Worm (Caenorhabditis elegans) whole organism, L4 larva: ENCODE data around the gene fbxb-52.

ENCODE experiments used
- D1046.2 ChIP-seq: fragments of 200-800 bp; sonication (Bioruptor generic); IDR thresholded peaks from 2 replicates; pipeline ENCODE4 v1.3.6; 2022; ENCODE audit warnings: missing genetic modification characterization, missing compliant biosample characterization
- F10B5.3 ChIP-seq: sonication (generic microtip); optimal IDR thresholded peaks from 2 replicates; lab custom pipeline; 2016; ENCODE audit warnings: mild to moderate bottlenecking, missing genetic modification characterization, missing compliant biosample characterization
- F26F4.8 ChIP-seq: fragments of 200-800 bp; sonication (Bioruptor generic); conservative IDR thresholded peaks from 2 replicates; pipeline ENCODE4 v1.3.6; 2022; ENCODE audit warnings: missing genetic modification characterization, missing compliant biosample characterization
- F44E2.7 ChIP-seq: fragments of 200-800 bp; sonication (Bioruptor generic); IDR thresholded peaks from 2 replicates; pipeline ENCODE4 v2.1.2; 2022; ENCODE audit warnings: missing genetic modification characterization, missing compliant biosample characterization
- F49E8.2 ChIP-seq: sonication (generic microtip); optimal IDR thresholded peaks from 2 replicates; lab custom pipeline; 2016; ENCODE audit warnings: missing compliant biosample characterization, mild to moderate bottlenecking, missing genetic modification characterization, borderline replicate concordance
- R02D3.7 ChIP-seq: fragments of 150-350 bp; sonication (generic microtip); optimal IDR thresholded peaks from 3 replicates; lab custom pipeline; 2014; ENCODE audit warnings: missing biosample characterization, missing genetic modification characterization
- T26A8.4 ChIP-seq: fragments of 200-800 bp; sonication (Bioruptor generic); IDR thresholded peaks from 2 replicates; pipeline ENCODE4 v1.3.6; 2022; ENCODE audit warnings: missing genetic modification characterization, missing compliant biosample characterization
- Y105C5A.15 ChIP-seq: fragments of 200-800 bp; sonication (Bioruptor generic); IDR thresholded peaks from 2 replicates; pipeline ENCODE4 v1.3.6; 2022; ENCODE audit warnings: missing genetic modification characterization, missing compliant biosample characterization
- Y5F2A.4 ChIP-seq: fragments of 200-800 bp; sonication (Bioruptor generic); optimal IDR thresholded peaks from 2 replicates; lab custom pipeline; 2018; ENCODE audit warnings: mild to moderate bottlenecking, missing genetic modification characterization, missing compliant biosample characterization
- Y75B8A.6 ChIP-seq: fragments of 200-800 bp; sonication (Bioruptor generic); IDR thresholded peaks from 2 replicates; pipeline ENCODE4 v1.3.6; 2022; ENCODE audit warnings: missing genetic modification reagents, missing genetic modification characterization, missing compliant biosample characterization
- ZK546.5 ChIP-seq, 2 experiments: sonication (generic microtip); optimal IDR thresholded peaks; 2 replicates each; lab custom pipeline; 2017; ENCODE audit warnings: missing biosample characterization in 2 of 2, missing genetic modification characterization in 2 of 2
- ama-1 ChIP-seq: fragments of 150-350 bp; optimal IDR thresholded peaks from 2 replicates; lab custom pipeline; 2014; ENCODE audit warnings: inconsistent platforms, mixed read lengths
- ceh-44 ChIP-seq: fragments of 200-800 bp; sonication (Bioruptor generic); IDR thresholded peaks from 2 replicates; pipeline ENCODE4 v1.3.6; 2022; ENCODE audit warnings: missing genetic modification reagents, missing genetic modification characterization, missing compliant biosample characterization
- ceh-82 ChIP-seq: sonication (generic microtip); optimal IDR thresholded peaks from 2 replicates; lab custom pipeline; 2017; ENCODE audit warnings: missing biosample characterization, missing genetic modification characterization
- ces-1 ChIP-seq: fragments of 150-350 bp; sonication (generic microtip); optimal IDR thresholded peaks from 4 replicates; lab custom pipeline; 2014; ENCODE audit warnings: missing biosample characterization, missing genetic modification reagents, missing genetic modification characterization
- cey-2 ChIP-seq: sonication (generic microtip); optimal IDR thresholded peaks from 3 replicates; lab custom pipeline; 2017; ENCODE audit warnings: missing genetic modification characterization, mild to moderate bottlenecking, missing compliant biosample characterization, antibody characterized with exemption, borderline replicate concordance; ENCODE audit not compliant: insufficient read depth
- ctbp-1 ChIP-seq: fragments of 200-800 bp; sonication (Bioruptor generic); IDR thresholded peaks from 2 replicates; pipeline ENCODE4 v1.3.6; 2022; ENCODE audit warnings: missing genetic modification reagents, missing genetic modification characterization, missing compliant biosample characterization
- egl-27 ChIP-seq: sonication (generic microtip); optimal IDR thresholded peaks from 3 replicates; lab custom pipeline; 2017; ENCODE audit warnings: missing biosample characterization, missing genetic modification reagents, missing genetic modification characterization
- gei-8 ChIP-seq: fragments of 200-800 bp; sonication (Bioruptor generic); optimal IDR thresholded peaks from 2 replicates; lab custom pipeline; 2018; ENCODE audit warnings: mild to moderate bottlenecking, missing genetic modification characterization, missing compliant biosample characterization
- hif-1 ChIP-seq, 2 experiments: sonication (generic microtip); optimal IDR thresholded peaks; 2 replicates each; lab custom pipeline; 2016 to 2017; ENCODE audit warnings: missing compliant biosample characterization in 2 of 2, missing genetic modification characterization in 2 of 2, missing genetic modification reagents in 2 of 2, missing genotype in 2 of 2, mild to moderate bottlenecking in 1 of 2
- hlh-11 ChIP-seq: fragments of 200-800 bp; sonication (Bioruptor generic); optimal IDR thresholded peaks from 2 replicates; lab custom pipeline; 2018; ENCODE audit warnings: mild to moderate bottlenecking, missing genetic modification characterization, missing compliant biosample characterization
- hlh-30 ChIP-seq: sonication (generic microtip); optimal IDR thresholded peaks from 2 replicates; lab custom pipeline; 2017; ENCODE audit warnings: antibody characterized with exemption, mild to moderate bottlenecking, missing genetic modification characterization, missing compliant biosample characterization; ENCODE audit not compliant: insufficient read depth
- jun-1 ChIP-seq: fragments of 150-350 bp; optimal IDR thresholded peaks from 2 replicates; lab custom pipeline; 2014; ENCODE audit warnings: missing biosample characterization, missing genetic modification reagents, missing genetic modification characterization
- lin-15B ChIP-seq: fragments of 150-350 bp; sonication (generic microtip); optimal IDR thresholded peaks from 3 replicates; lab custom pipeline; 2014; ENCODE audit warnings: missing biosample characterization, missing genetic modification characterization
- lin-38 ChIP-seq: fragments of 200-800 bp; sonication (Bioruptor generic); IDR thresholded peaks from 2 replicates; pipeline ENCODE4 v1.3.6; 2022; ENCODE audit warnings: missing genetic modification reagents, missing genetic modification characterization, missing compliant biosample characterization
- madf-5 ChIP-seq, 2 experiments: fragments of 200-800 bp; sonication (Bioruptor generic); IDR thresholded peaks; 2 replicates each; pipeline ENCODE4 v1.3.6; 2022; ENCODE audit warnings: missing compliant biosample characterization in 2 of 2, missing genetic modification characterization in 2 of 2
- madf-9 ChIP-seq: fragments of 200-800 bp; sonication (Bioruptor generic); conservative IDR thresholded peaks from 2 replicates; pipeline ENCODE4 v1.3.6; 2022; ENCODE audit warnings: missing genetic modification reagents, missing genetic modification characterization, missing compliant biosample characterization
- mdl-1 ChIP-seq, 2 experiments: fragments of 150-350 bp in 1 of 2; sonication (generic microtip) in 1 of 2; optimal IDR thresholded peaks; 2 replicates each; lab custom pipeline; 2014 to 2017; ENCODE audit warnings: missing biosample characterization in 2 of 2, missing genetic modification characterization in 2 of 2
- mxl-2 ChIP-seq: fragments of 200-800 bp; sonication (Bioruptor generic); conservative IDR thresholded peaks from 2 replicates; pipeline ENCODE4 v1.3.6; 2022; ENCODE audit warnings: missing genetic modification reagents, missing genetic modification characterization, missing compliant biosample characterization
- nhr-10 ChIP-seq: fragments of 150-350 bp; optimal IDR thresholded peaks from 2 replicates; lab custom pipeline; 2014; ENCODE audit warnings: missing biosample characterization, missing genetic modification characterization
- nhr-11 ChIP-seq: fragments of 150-350 bp; optimal IDR thresholded peaks from 2 replicates; lab custom pipeline; 2014; ENCODE audit warnings: missing biosample characterization, missing genetic modification characterization
- nhr-237 ChIP-seq: sonication (generic microtip); optimal IDR thresholded peaks from 2 replicates; lab custom pipeline; 2017; ENCODE audit warnings: missing biosample characterization, missing genetic modification characterization
- nhr-25 ChIP-seq: sonication (generic microtip); optimal IDR thresholded peaks from 2 replicates; lab custom pipeline; 2017; ENCODE audit warnings: missing genetic modification characterization, mild to moderate bottlenecking, missing compliant biosample characterization, antibody characterized with exemption, moderate library complexity, borderline replicate concordance; ENCODE audit not compliant: insufficient read depth
- nhr-28 ChIP-seq: fragments of 150-350 bp; optimal IDR thresholded peaks from 2 replicates; lab custom pipeline; 2014; ENCODE audit warnings: missing biosample characterization, missing genetic modification characterization
- nhr-48 ChIP-seq: sonication (generic microtip); optimal IDR thresholded peaks from 2 replicates; lab custom pipeline; 2016; ENCODE audit warnings: mild to moderate bottlenecking, missing genetic modification characterization, missing compliant biosample characterization
- nhr-76 ChIP-seq: fragments of 150-350 bp; optimal IDR thresholded peaks from 2 replicates; lab custom pipeline; 2014; ENCODE audit warnings: missing biosample characterization, missing genetic modification characterization
- pqm-1 ChIP-seq: sonication (generic microtip); optimal IDR thresholded peaks from 2 replicates; lab custom pipeline; 2017; ENCODE audit warnings: missing biosample characterization, missing genetic modification characterization
- saeg-2 ChIP-seq: fragments of 200-800 bp; sonication (Bioruptor generic); IDR thresholded peaks from 2 replicates; pipeline ENCODE4 v1.3.6; 2022; ENCODE audit warnings: missing genetic modification reagents, missing genetic modification characterization, missing compliant biosample characterization
- set-16 ChIP-seq: fragments of 200-800 bp; sonication (Bioruptor generic); IDR thresholded peaks from 2 replicates; pipeline ENCODE4 v1.3.6; 2022; ENCODE audit warnings: missing genetic modification reagents, missing genetic modification characterization, missing compliant biosample characterization
- spr-1 ChIP-seq: sonication (generic microtip); optimal IDR thresholded peaks from 2 replicates; lab custom pipeline; 2016; ENCODE audit warnings: mild to moderate bottlenecking, missing genetic modification characterization, missing compliant biosample characterization
- unc-39 ChIP-seq: sonication (generic microtip); optimal IDR thresholded peaks from 2 replicates; lab custom pipeline; 2017; ENCODE audit warnings: missing biosample characterization, missing genetic modification characterization
- vab-7 ChIP-seq: fragments of 200-800 bp; sonication (Bioruptor generic); IDR thresholded peaks from 2 replicates; pipeline ENCODE4 v1.3.6; 2022; ENCODE audit warnings: missing genetic modification reagents, missing genetic modification characterization, missing compliant biosample characterization
- zag-1 ChIP-seq: fragments of 150-350 bp; optimal IDR thresholded peaks from 2 replicates; lab custom pipeline; 2014; ENCODE audit warnings: missing biosample characterization, missing genetic modification characterization
- zfp-2 ChIP-seq: sonication (generic microtip); optimal IDR thresholded peaks from 2 replicates; lab custom pipeline; 2016; ENCODE audit warnings: mild to moderate bottlenecking, missing genetic modification characterization, missing compliant biosample characterization
- zip-2 ChIP-seq: fragments of 150-350 bp; optimal IDR thresholded peaks from 2 replicates; lab custom pipeline; 2014; ENCODE audit warnings: missing biosample characterization, missing genetic modification characterization

fbxb-52 gene

DNA sequence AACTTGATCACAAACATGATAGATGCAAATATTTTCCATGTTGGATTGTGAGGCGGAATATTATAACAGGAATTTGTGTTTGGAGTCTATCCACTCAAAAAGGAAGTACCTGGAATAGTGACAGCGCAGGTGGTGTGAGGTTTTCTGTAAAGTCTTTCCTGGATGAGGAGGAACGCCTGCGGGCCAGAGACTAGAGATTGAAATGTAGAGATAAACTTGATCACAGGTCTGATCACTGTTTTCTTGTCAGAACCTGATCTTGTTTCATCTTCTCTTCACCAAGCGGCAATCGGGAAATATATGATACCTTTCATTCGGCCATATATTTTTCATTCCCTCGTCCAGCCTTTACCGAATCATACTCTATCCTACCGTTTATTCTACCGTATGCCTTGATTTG is 35.9 kb upstream of the fbxb-52 start, which contains the start of gene T07H3.8:
Gene T07H3.8 (plus strand): TSS at position 301 of the 400 bp plus-strand sequence.
- TF ChIP-seq ceh-44 (GFP tag; lab: Robert Waterston, UW): no peak
- no peak for TF ChIP-seq nhr-25 (tag; lab: Kevin White, UChicago)
- no peak for TF ChIP-seq F26F4.8 (GFP tag; lab: Robert Waterston, UW)
- TF ChIP-seq hlh-11 (tag; lab: Kevin White, UChicago): no peak
- TF ChIP-seq nhr-48 (tag; lab: Kevin White, UChicago): no peak
- no peak for TF ChIP-seq T26A8.4 (GFP tag; lab: Robert Waterston, UW)
- no peak for TF ChIP-seq hif-1 (tag; optimal IDR thresholded peaks at IDR 0.05; lab: Kevin White, UChicago)
- TF ChIP-seq F44E2.7 (GFP tag; lab: Robert Waterston, UW): no peak

ce11 chrII:1584140-1584539 is 33.7 kb upstream of the fbxb-52 start, which contains the start of gene clec-21:
TSS of gene clec-21 (minus strand) at chrII:1584240.
- TF ChIP-seq lin-38 (GFP tag; lab: Robert Waterston, UW) (no peak), saeg-2 (no peak), jun-1 (tag; lab: Kevin White, UChicago) (no peak), lin-15B (tag; lab: Kevin White, UChicago) (no peak), mdl-1 (tag; optimal IDR thresholded peaks at IDR 0.05; lab: Kevin White, UChicago) (no peak), Y5F2A.4 (GFP tag; lab: Kevin White, UChicago) (no peak), vab-7 (no peak), spr-1 (tag; lab: Kevin White, UChicago) (no peak), D1046.2 (no peak), ZK546.5 (tag; optimal IDR thresholded peaks at IDR 0.05; lab: Kevin White, UChicago) (no peak), ama-1 (lab: Kevin White, UChicago) (no peak), ceh-82 (no peak), hlh-30 (tag; lab: Kevin White, UChicago) (no peak), nhr-11 (tag; lab: Kevin White, UChicago) (no peak), egl-27 (tag; lab: Kevin White, UChicago) (no peak), mxl-2 (GFP tag; lab: Robert Waterston, UW) (no peak)

DNA sequence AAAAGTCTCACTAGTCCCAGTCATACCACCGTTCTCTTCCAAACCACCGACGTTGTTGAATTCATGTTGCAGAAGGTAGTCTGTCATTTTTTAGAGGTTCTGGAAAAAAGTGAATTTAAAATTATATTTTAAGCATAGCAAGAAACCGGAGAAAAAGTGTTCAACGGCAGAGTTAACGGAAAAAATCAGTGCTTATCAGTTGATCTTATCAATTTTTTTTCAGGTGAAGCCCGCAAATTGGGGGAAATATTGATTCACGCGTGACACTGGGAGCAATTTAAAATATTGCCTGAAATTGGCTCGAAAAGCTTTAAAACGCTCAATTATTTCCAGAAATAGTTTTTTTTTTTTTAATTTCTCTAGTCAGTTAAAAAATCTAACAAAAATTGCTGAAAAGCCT is 29.5 kb upstream of the fbxb-52 start, which contains the start of gene math-38:
Gene math-38 (minus strand): TSS at position 101 of the 400 bp plus-strand sequence.
- TF ChIP-seq Y5F2A.4 (GFP tag; lab: Kevin White, UChicago): no peak
- TF ChIP-seq unc-39 (tag; lab: Kevin White, UChicago): no peak
- TF ChIP-seq nhr-28 (tag; lab: Kevin White, UChicago): peak; percentile 28
- no peak for TF ChIP-seq nhr-237 (tag; lab: Kevin White, UChicago)
- no peak for TF ChIP-seq ama-1 (lab: Kevin White, UChicago)
- TF ChIP-seq madf-9 (GFP tag; lab: Robert Waterston, UW): no peak
- TF ChIP-seq hlh-11 (tag; lab: Kevin White, UChicago): peak; percentile 16
- TF ChIP-seq F10B5.3 (tag; lab: Kevin White, UChicago): no peak
- no peak for TF ChIP-seq zfp-2 (tag; lab: Kevin White, UChicago)
- TF ChIP-seq nhr-10 (tag; lab: Kevin White, UChicago): no peak
- TF ChIP-seq set-16 (GFP tag; lab: Robert Waterston, UW): no peak
- no peak for TF ChIP-seq ctbp-1 (GFP tag; lab: Robert Waterston, UW)
- TF ChIP-seq spr-1 (tag; lab: Kevin White, UChicago): no peak
- no peak for TF ChIP-seq zip-2
- TF ChIP-seq Y105C5A.15 (GFP tag; lab: Robert Waterston, UW): no peak

DNA sequence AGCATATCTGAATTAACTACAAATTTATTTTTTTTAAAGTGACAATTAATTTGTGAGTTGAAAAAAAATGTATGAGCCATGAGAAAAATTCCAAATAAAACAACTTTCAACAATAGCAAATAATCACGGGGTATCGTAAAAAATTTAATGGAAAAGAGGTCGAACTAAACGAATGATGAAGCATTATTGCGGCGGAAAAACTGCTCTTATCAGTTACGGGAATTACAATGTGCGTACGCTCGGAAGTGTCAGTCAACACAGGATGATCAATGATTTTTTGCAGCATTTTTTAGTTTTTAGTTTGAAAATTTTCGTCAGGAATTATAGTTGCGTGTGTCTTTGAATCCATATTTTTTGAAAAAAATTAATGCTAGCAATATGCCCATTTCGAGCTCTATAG is 26.4 kb upstream of the fbxb-52 start:
- TF ChIP-seq nhr-28 (tag; lab: Kevin White, UChicago) (peak; percentile 70), zip-2 (no peak), F49E8.2 (tag; lab: Kevin White, UChicago) (no peak), gei-8 (GFP tag; lab: Kevin White, UChicago) (no peak), nhr-76 (tag; lab: Kevin White, UChicago) (no peak), zag-1 (no peak), madf-5 (GFP tag; IDR thresholded peaks at IDR 0.05; lab: Robert Waterston, UW) (no peak), ces-1 (no peak), pqm-1 (peak; percentile 92), Y75B8A.6 (GFP tag; lab: Robert Waterston, UW) (no peak), ceh-44 (GFP tag; lab: Robert Waterston, UW) (no peak), nhr-10 (tag; lab: Kevin White, UChicago) (no peak), R02D3.7 (tag; lab: Kevin White, UChicago) (no peak), cey-2 (tag; lab: Kevin White, UChicago) (no peak), F10B5.3 (tag; lab: Kevin White, UChicago) (no peak), hlh-11 (tag; lab: Kevin White, UChicago) (peak; percentile 30), F26F4.8 (GFP tag; lab: Robert Waterston, UW) (no peak), saeg-2 (no peak)
